Fruit fly (Drosophila melanogaster): ENCODE measurements around the gene CG43291.

- TF ChIP-seq net (GFP tag; optimal IDR thresholded peaks at IDR 0.05): no peak
- no peak for TF ChIP-seq Gug (GFP tag; IDR thresholded peaks at IDR 0.05)
- TF ChIP-seq CG8119 (GFP tag; IDR thresholded peaks at IDR 0.05): no peak
- no peak for TF ChIP-seq Blimp-1 (GFP tag; optimal IDR thresholded peaks at IDR 0.05)
- TF ChIP-seq spab (GFP tag; optimal IDR thresholded peaks at IDR 0.05): no peak
- TF ChIP-seq vri (GFP tag; optimal IDR thresholded peaks at IDR 0.05): no peak
- no peak for TF ChIP-seq CG9139 (GFP tag; optimal IDR thresholded peaks at IDR 0.05)
- TF ChIP-seq CG8319 (GFP tag; optimal IDR thresholded peaks at IDR 0.05): no peak
- TF ChIP-seq acj6 (GFP tag; optimal IDR thresholded peaks at IDR 0.05): no peak
- no peak for TF ChIP-seq dsx (GFP tag; optimal IDR thresholded peaks at IDR 0.05; ENCODE audit: poor library complexity, severe bottlenecking)
- TF ChIP-seq Lpt (GFP tag; optimal IDR thresholded peaks at IDR 0.05): no peak
- TF ChIP-seq CG6854 (GFP tag; optimal IDR thresholded peaks at IDR 0.05): no peak
- no peak for TF ChIP-seq CG11902 (GFP tag; optimal IDR thresholded peaks at IDR 0.05)
Observed at dm6 chr3R:14220105-14220504, 24.4 kb downstream of the CG43291 start, which contains the start of gene CG31326.
